Worm (Caenorhabditis elegans) whole organism, L1 larva: ENCODE results near the gene F28B4.1.

Source experiments
- alr-1 ChIP-seq: fragments of 200-800 bp; sonication (Bioruptor generic); optimal IDR thresholded peaks from 2 replicates; lab custom pipeline; 2018; ENCODE audit warnings: borderline replicate concordance, mild to moderate bottlenecking, missing genetic modification characterization, missing compliant biosample characterization
- ceh-82 ChIP-seq, 3 experiments: fragments of 150-350 bp in 1 of 3; sonication (generic microtip) in 2 of 3; optimal IDR thresholded peaks; 2 replicates each; lab custom pipeline; 2014 to 2017; ENCODE audit warnings: missing biosample characterization in 3 of 3, missing genetic modification characterization in 3 of 3
- fos-1 ChIP-seq: fragments of 150-350 bp; optimal IDR thresholded peaks from 2 replicates; lab custom pipeline; 2014; ENCODE audit warnings: missing biosample characterization, missing genetic modification characterization

- TF ChIP-seq fos-1 (tag; lab: Kevin White, UChicago) (no peak), ceh-82 (tag; optimal IDR thresholded peaks at IDR 0.05; lab: Kevin White, UChicago) (no peak), alr-1 (no peak)
These were observed 48.7 kb upstream of the F28B4.1 start for ce11 chrX:3156062-3156791.
